Fruit fly (Drosophila melanogaster): Measurements from ENCODE around the gene pigs.

The pigs gene

dm6 chrX:6592093-6592492, 7.8 kb upstream of the pigs start (continued):
- TF ChIP-seq CG31627 (GFP tag; optimal IDR thresholded peaks at IDR 0.05) (no peak), CG6163 (GFP tag; IDR thresholded peaks at IDR 0.05) (peak; percentile 51; the same call in 1 of the 3 replicates), CG16779 (tag; optimal IDR thresholded peaks at IDR 0.05) (no peak), fkh (GFP tag; optimal IDR thresholded peaks at IDR 0.05) (peak; percentile 83), vri (GFP tag; optimal IDR thresholded peaks at IDR 0.05) (no peak), Sox15 (GFP tag; optimal IDR thresholded peaks at IDR 0.05) (no peak), Smox (GFP tag; optimal IDR thresholded peaks at IDR 0.05) (no peak), salr (GFP tag; optimal IDR thresholded peaks at IDR 0.05) (peak in 1 of 2 experiments; percentile 4), acj6 (GFP tag; optimal IDR thresholded peaks at IDR 0.05) (no peak), CG9139 (GFP tag; optimal IDR thresholded peaks at IDR 0.05) (no peak), svp (GFP tag) (peak; percentile 76)

dm6 chrX:6592745-6593144, 7.1 kb upstream of the pigs start:
- TF ChIP-seq fd85E (GFP tag; optimal IDR thresholded peaks at IDR 0.05) = no peak
- TF ChIP-seq dsx (GFP tag; optimal IDR thresholded peaks at IDR 0.05; ENCODE audit: poor library complexity, severe bottlenecking) = peak; percentile 25
- no peak for TF ChIP-seq CG32006 (GFP tag; optimal IDR thresholded peaks at IDR 0.05)
- TF ChIP-seq CG6808 (GFP tag; optimal IDR thresholded peaks at IDR 0.05) = peak; percentile 23
- TF ChIP-seq CG1621 (tag; optimal IDR thresholded peaks at IDR 0.05) = peak; percentile 29
- no peak for TF ChIP-seq CG11902 (GFP tag; optimal IDR thresholded peaks at IDR 0.05)
- TF ChIP-seq ss (GFP tag; optimal IDR thresholded peaks at IDR 0.05) = peak; percentile 52 to 65
- TF ChIP-seq CG9139 (GFP tag; optimal IDR thresholded peaks at IDR 0.05) = peak; percentile 43
- no peak for TF ChIP-seq lz (GFP tag; optimal IDR thresholded peaks at IDR 0.05)
- no peak for TF ChIP-seq CG15336 (GFP tag; IDR thresholded peaks at IDR 0.05)
- TF ChIP-seq CG6854 (GFP tag; optimal IDR thresholded peaks at IDR 0.05) = no peak
- TF ChIP-seq CG31627 (GFP tag; optimal IDR thresholded peaks at IDR 0.05) = no peak
- TF ChIP-seq Eip93F (GFP tag; optimal IDR thresholded peaks at IDR 0.05) = no peak
- no peak for TF ChIP-seq achi (GFP tag; optimal IDR thresholded peaks at IDR 0.05)
- no peak for TF ChIP-seq Sox102F (GFP tag; optimal IDR thresholded peaks at IDR 0.05)
- no peak for TF ChIP-seq Sox14 (GFP tag; optimal IDR thresholded peaks at IDR 0.05)
- peak in 1 of 2 experiments; percentile 4 for TF ChIP-seq salr (GFP tag; optimal IDR thresholded peaks at IDR 0.05)
- TF ChIP-seq CG8319 (GFP tag; optimal IDR thresholded peaks at IDR 0.05) = no peak
- TF ChIP-seq CG6163 (GFP tag; IDR thresholded peaks at IDR 0.05) = 0 out of 3 replicates have a peak, but pooled peaks have one; percentile 6
- TF ChIP-seq eg (GFP tag; IDR thresholded peaks at IDR 0.05) = no peak
- no peak for TF ChIP-seq Hr4 (GFP tag; optimal IDR thresholded peaks at IDR 0.05)
- peak; percentile 17 for TF ChIP-seq spab (GFP tag; optimal IDR thresholded peaks at IDR 0.05)
- no peak for TF ChIP-seq CG11294 (GFP tag; IDR thresholded peaks at IDR 0.05)
- no peak for TF ChIP-seq pdm3 (GFP tag; optimal IDR thresholded peaks at IDR 0.05)

dm6 chrX:6596788-6597187, 3.1 kb upstream of the pigs start, which contains the start of gene APC7:
TSS of gene APC7 (plus strand) at chrX:6597088.
- TF ChIP-seq topi (GFP tag; optimal IDR thresholded peaks at IDR 0.05) = no peak
- no peak for TF ChIP-seq pdm3 (GFP tag; optimal IDR thresholded peaks at IDR 0.05)
- no peak for TF ChIP-seq salr (GFP tag; optimal IDR thresholded peaks at IDR 0.05)
- TF ChIP-seq Hr4 (GFP tag; optimal IDR thresholded peaks at IDR 0.05) = no peak
- TF ChIP-seq Hr38 (GFP tag; optimal IDR thresholded peaks at IDR 0.05) = no peak
- TF ChIP-seq CG9139 (GFP tag; optimal IDR thresholded peaks at IDR 0.05) = no peak
- TF ChIP-seq Ets96B (tag; optimal IDR thresholded peaks at IDR 0.05) = no peak
- no peak for TF ChIP-seq CG3032 (tag; optimal IDR thresholded peaks at IDR 0.05)
- no peak for TF ChIP-seq Eip78C (GFP tag)
- no peak for TF ChIP-seq Hr39 (GFP tag; optimal IDR thresholded peaks at IDR 0.05)
- TF ChIP-seq CG8632 (GFP tag; optimal IDR thresholded peaks at IDR 0.05) = no peak
- TF ChIP-seq Eip75B (GFP tag; optimal IDR thresholded peaks at IDR 0.05) = no peak
- no peak for TF ChIP-seq Sox14 (GFP tag; optimal IDR thresholded peaks at IDR 0.05)
- no peak for TF ChIP-seq ss (GFP tag; optimal IDR thresholded peaks at IDR 0.05)

Data from whole organism, prepupa.